Worm (Caenorhabditis elegans) whole organism, young adult: Measurements from ENCODE around the gene T25B9.12.

Experiments
- B0035.1 ChIP-seq: sonication (generic microtip); optimal IDR thresholded peaks from 2 replicates; lab custom pipeline; 2016; ENCODE audit warnings: missing genetic modification characterization, mild to moderate bottlenecking, missing compliant biosample characterization, missing genotype, missing genetic modification reagents
- B0336.3 ChIP-seq: fragments of 200-800 bp; sonication (Bioruptor generic); IDR thresholded peaks from 2 replicates; pipeline ENCODE4 v1.3.6; 2022; ENCODE audit warnings: missing genetic modification characterization, missing compliant biosample characterization
- F10E7.11 ChIP-seq: sonication (generic microtip); optimal IDR thresholded peaks from 2 replicates; lab custom pipeline; 2017; ENCODE audit warnings: mild to moderate bottlenecking, missing genetic modification characterization, moderate library complexity, missing compliant biosample characterization
- F23B12.7 ChIP-seq: sonication (generic microtip); optimal IDR thresholded peaks from 2 replicates; lab custom pipeline; 2017; ENCODE audit warnings: missing genetic modification characterization, mild to moderate bottlenecking, missing compliant biosample characterization, antibody characterized with exemption, moderate library complexity; ENCODE audit not compliant: insufficient read depth
- F49E8.2 ChIP-seq: sonication (generic microtip); optimal IDR thresholded peaks from 3 replicates; lab custom pipeline; 2017; ENCODE audit warnings: missing genetic modification characterization, mild to moderate bottlenecking, missing compliant biosample characterization, antibody characterized with exemption, moderate library complexity; ENCODE audit not compliant: insufficient read depth
- F52B5.7 ChIP-seq: sonication (generic microtip); optimal IDR thresholded peaks from 2 replicates; lab custom pipeline; 2016; ENCODE audit warnings: mild to moderate bottlenecking, missing genetic modification characterization, missing compliant biosample characterization
- F55B11.4 ChIP-seq: sonication (generic microtip); optimal IDR thresholded peaks from 2 replicates; lab custom pipeline; 2016; ENCODE audit warnings: missing compliant biosample characterization, missing genetic modification characterization, borderline replicate concordance; ENCODE audit not compliant: insufficient read depth
- F57A8.1 ChIP-seq: fragments of 200-800 bp; sonication (Bioruptor generic); optimal IDR thresholded peaks from 2 replicates; lab custom pipeline; 2018; ENCODE audit warnings: mild to moderate bottlenecking, missing genetic modification characterization, moderate library complexity, missing compliant biosample characterization
- F57C9.4 ChIP-seq: sonication (generic microtip); optimal IDR thresholded peaks from 2 replicates; lab custom pipeline; 2017; ENCODE audit warnings: mild to moderate bottlenecking, missing genetic modification characterization, missing compliant biosample characterization
- Y56A3A.18 ChIP-seq: fragments of 200-800 bp; sonication (Bioruptor generic); IDR thresholded peaks from 2 replicates; pipeline ENCODE4 v1.3.6; 2022; ENCODE audit warnings: missing genetic modification reagents, missing genetic modification characterization, missing compliant biosample characterization
- Y95B8A.8 ChIP-seq: fragments of 200-800 bp; sonication (Bioruptor generic); IDR thresholded peaks from 2 replicates; pipeline ENCODE4 v1.3.6; 2022; ENCODE audit warnings: missing genetic modification reagents, missing genetic modification characterization, missing compliant biosample characterization
- aptf-3 ChIP-seq: fragments of 200-800 bp; sonication (Bioruptor generic); IDR thresholded peaks from 2 replicates; pipeline ENCODE4 v1.3.6; 2022; ENCODE audit warnings: missing genetic modification characterization, missing compliant biosample characterization
- atf-7 ChIP-seq: sonication (generic microtip); optimal IDR thresholded peaks from 2 replicates; lab custom pipeline; 2017; ENCODE audit warnings: mild to moderate bottlenecking, missing genetic modification characterization, missing compliant biosample characterization
- bed-1 ChIP-seq: fragments of 200-800 bp; sonication (Bioruptor generic); IDR thresholded peaks from 2 replicates; pipeline ENCODE4 v1.3.6; 2022; ENCODE audit warnings: missing genetic modification reagents, missing genetic modification characterization, missing compliant biosample characterization
- bed-2 ChIP-seq: fragments of 200-800 bp; sonication (Bioruptor generic); IDR thresholded peaks from 2 replicates; pipeline ENCODE4 v1.3.6; 2022; ENCODE audit warnings: missing genetic modification reagents, missing genetic modification characterization, missing compliant biosample characterization
- ceh-100 ChIP-seq: fragments of 200-800 bp; sonication (Bioruptor generic); IDR thresholded peaks from 2 replicates; pipeline ENCODE4 v1.3.6; 2022; ENCODE audit warnings: missing genetic modification reagents, missing genetic modification characterization, missing compliant biosample characterization
- ceh-27 ChIP-seq: fragments of 200-800 bp; sonication (Bioruptor generic); optimal IDR thresholded peaks from 2 replicates; lab custom pipeline; 2018; ENCODE audit warnings: mild to moderate bottlenecking, missing genetic modification characterization, moderate library complexity, missing compliant biosample characterization
- ceh-79 ChIP-seq: sonication (generic microtip); optimal IDR thresholded peaks from 2 replicates; lab custom pipeline; 2017; ENCODE audit warnings: mild to moderate bottlenecking, missing genetic modification characterization, missing compliant biosample characterization
- die-1 ChIP-seq: sonication (generic microtip); optimal IDR thresholded peaks from 2 replicates; lab custom pipeline; 2016; ENCODE audit warnings: missing genotype, mild to moderate bottlenecking, missing genetic modification characterization, missing compliant biosample characterization
- dpff-1 ChIP-seq: sonication (generic microtip); optimal IDR thresholded peaks from 2 replicates; lab custom pipeline; 2017; ENCODE audit warnings: mild to moderate bottlenecking, missing genetic modification characterization, missing compliant biosample characterization
- dpl-1 ChIP-seq: fragments of 150-350 bp; optimal IDR thresholded peaks from 2 replicates; lab custom pipeline; 2014; ENCODE audit warnings: missing biosample characterization, missing genetic modification reagents, missing genetic modification characterization
- egl-18 ChIP-seq: fragments of 200-800 bp; sonication (Bioruptor generic); IDR thresholded peaks from 2 replicates; pipeline ENCODE4 v1.3.6; 2022; ENCODE audit warnings: missing genetic modification reagents, missing genetic modification characterization, missing compliant biosample characterization
- egl-44 ChIP-seq: fragments of 200-800 bp; sonication (Bioruptor generic); IDR thresholded peaks from 2 replicates; pipeline ENCODE4 v1.3.6; 2022; ENCODE audit warnings: missing genetic modification reagents, missing genetic modification characterization, missing compliant biosample characterization
- egrh-3 ChIP-seq: fragments of 200-800 bp; sonication (Bioruptor generic); IDR thresholded peaks from 2 replicates; pipeline ENCODE4 v1.3.6; 2022; ENCODE audit warnings: missing genetic modification reagents, missing genetic modification characterization, missing compliant biosample characterization
- fkh-3 ChIP-seq: sonication (generic microtip); optimal IDR thresholded peaks from 2 replicates; lab custom pipeline; 2016; ENCODE audit warnings: mild to moderate bottlenecking, missing genetic modification characterization, missing compliant biosample characterization
- hlh-26 ChIP-seq: fragments of 200-800 bp; sonication (Bioruptor generic); conservative IDR thresholded peaks from 2 replicates; pipeline ENCODE4 v1.3.6; 2022; ENCODE audit warnings: missing genetic modification reagents, missing genetic modification characterization, missing compliant biosample characterization
- hrde-1 ChIP-seq: sonication (generic microtip); optimal IDR thresholded peaks from 2 replicates; lab custom pipeline; 2016; ENCODE audit warnings: missing genetic modification characterization, mild to moderate bottlenecking, missing compliant biosample characterization, moderate library complexity, missing genotype, missing genetic modification reagents, borderline replicate concordance
- let-607 ChIP-seq, 2 experiments: fragments of 200-800 bp in 1 of 2; sonication (Bioruptor generic) in 1 of 2; sonication (generic microtip) in 1 of 2; optimal IDR thresholded peaks; 2 replicates each; lab custom pipeline; 2016 to 2018; ENCODE audit warnings: mild to moderate bottlenecking in 2 of 2, missing compliant biosample characterization in 2 of 2, missing genetic modification characterization in 2 of 2, moderate library complexity in 2 of 2, missing genotype in 1 of 2
- lin-40 ChIP-seq: sonication (generic microtip); optimal IDR thresholded peaks from 2 replicates; lab custom pipeline; 2016; ENCODE audit warnings: missing genetic modification characterization, mild to moderate bottlenecking, missing compliant biosample characterization, missing genotype, missing genetic modification reagents
- lin-54 ChIP-seq: fragments of 200-800 bp; sonication (Bioruptor generic); optimal IDR thresholded peaks from 2 replicates; lab custom pipeline; 2018; ENCODE audit warnings: mild to moderate bottlenecking, missing genetic modification characterization, missing compliant biosample characterization
- lir-1 ChIP-seq: fragments of 200-800 bp; sonication (Bioruptor generic); conservative IDR thresholded peaks from 2 replicates; pipeline ENCODE4 v1.3.6; 2022; ENCODE audit warnings: missing genetic modification reagents, missing genetic modification characterization, missing compliant biosample characterization
- lsl-1 ChIP-seq: fragments of 200-800 bp; sonication (Bioruptor generic); optimal IDR thresholded peaks from 2 replicates; lab custom pipeline; 2018; ENCODE audit warnings: mild to moderate bottlenecking, missing genetic modification characterization, moderate library complexity, missing compliant biosample characterization
- madf-6 ChIP-seq: fragments of 200-800 bp; sonication (Bioruptor generic); IDR thresholded peaks from 2 replicates; pipeline ENCODE4 v1.3.6; 2022; ENCODE audit warnings: missing genetic modification reagents, missing genetic modification characterization, missing compliant biosample characterization
- mcd-1 ChIP-seq: fragments of 200-800 bp; sonication (Bioruptor generic); IDR thresholded peaks from 2 replicates; pipeline ENCODE4 v1.3.6; 2022; ENCODE audit warnings: missing genetic modification reagents, missing genetic modification characterization, missing compliant biosample characterization
- mel-28 ChIP-seq: sonication (generic microtip); optimal IDR thresholded peaks from 2 replicates; lab custom pipeline; 2016; ENCODE audit warnings: borderline replicate concordance, mild to moderate bottlenecking, missing genetic modification characterization, missing compliant biosample characterization
- mes-4 ChIP-seq: sonication (generic microtip); optimal IDR thresholded peaks from 2 replicates; lab custom pipeline; 2016; ENCODE audit warnings: missing genotype, missing genetic modification characterization, missing compliant biosample characterization
- nhr-120 ChIP-seq: fragments of 200-800 bp; sonication (Bioruptor generic); IDR thresholded peaks from 2 replicates; pipeline ENCODE4 v1.3.6; 2022; ENCODE audit warnings: missing genetic modification characterization, missing compliant biosample characterization
- pha-4 ChIP-seq: fragments of 150-350 bp; sonication (generic microtip); optimal IDR thresholded peaks from 2 replicates; lab custom pipeline; 2014; ENCODE audit warnings: missing biosample characterization, missing genetic modification reagents, missing genetic modification characterization
- tbp1 ChIP-seq: fragments of 200-800 bp; sonication (Bioruptor generic); optimal IDR thresholded peaks from 2 replicates; lab custom pipeline; 2018; ENCODE audit warnings: mild to moderate bottlenecking, missing genetic modification characterization, missing compliant biosample characterization
- tlf-1 ChIP-seq: fragments of 200-800 bp; sonication (Bioruptor generic); optimal IDR thresholded peaks from 2 replicates; lab custom pipeline; 2018; ENCODE audit warnings: mild to moderate bottlenecking, missing genetic modification characterization, missing compliant biosample characterization
- ztf-26 ChIP-seq: sonication (generic microtip); optimal IDR thresholded peaks from 2 replicates; lab custom pipeline; 2017; ENCODE audit warnings: missing genetic modification characterization, missing compliant biosample characterization
- ztf-28 ChIP-seq: fragments of 200-800 bp; sonication (Bioruptor generic); IDR thresholded peaks from 2 replicates; pipeline ENCODE4 v1.3.6; 2022; ENCODE audit warnings: missing genetic modification reagents, missing genetic modification characterization, missing compliant biosample characterization

T25B9.12 gene

ce11 chrIV:10781346-10781745 is 16.2 kb downstream of the T25B9.12 start:
- TF ChIP-seq dpff-1 (tag; lab: Kevin White, UChicago): no peak
- no peak for TF ChIP-seq ztf-28 (GFP tag; lab: Robert Waterston, UW)
- no peak for TF ChIP-seq Y56A3A.18
- TF ChIP-seq ceh-100 (GFP tag; lab: Robert Waterston, UW): no peak
- no peak for TF ChIP-seq tbp1
- TF ChIP-seq egl-18: no peak
- TF ChIP-seq bed-1 (GFP tag; lab: Robert Waterston, UW): no peak
- TF ChIP-seq hrde-1 (tag; lab: Kevin White, UChicago): no peak
- no peak for TF ChIP-seq F10E7.11 (tag; lab: Kevin White, UChicago)
- TF ChIP-seq fkh-3 (tag; lab: Kevin White, UChicago): no peak
- TF ChIP-seq lsl-1 (GFP tag; lab: Kevin White, UChicago): no peak

- TF ChIP-seq lir-1 (GFP tag; lab: Robert Waterston, UW) (no peak), mcd-1 (GFP tag; lab: Robert Waterston, UW) (no peak), Y95B8A.8 (GFP tag; lab: Robert Waterston, UW) (no peak), lin-40 (tag; lab: Kevin White, UChicago) (peak; percentile 32), hrde-1 (tag; lab: Kevin White, UChicago) (no peak), egl-18 (no peak), hlh-26 (GFP tag; lab: Robert Waterston, UW) (no peak), F52B5.7 (no peak), ceh-79 (no peak), ztf-26 (tag; lab: Kevin White, UChicago) (peak; percentile 57), nhr-120 (GFP tag; lab: Robert Waterston, UW) (no peak)
- TF ChIP-seq, all 124 proteins: peak for 2
Observed at ce11 chrIV:10782014-10782413, 16.9 kb downstream of the T25B9.12 start.

- TF ChIP-seq dpl-1 (GFP tag; lab: Kevin White, UChicago) (no peak), madf-6 (no peak), F23B12.7 (tag; lab: Kevin White, UChicago) (no peak), ceh-27 (GFP tag; lab: Kevin White, UChicago) (no peak), F55B11.4 (no peak)
Observed at ce11 chrIV:10784085-10784484, 18.9 kb downstream of the T25B9.12 start.

ce11 chrIV:10786731-10787130 is 21.6 kb downstream of the T25B9.12 start, which contains the start of gene srd-7:
TSS of gene srd-7 (minus strand) at chrIV:10786831.
- no peak for TF ChIP-seq tlf-1 (GFP tag; lab: Kevin White, UChicago)
- no peak for TF ChIP-seq bed-2 (GFP tag; lab: Robert Waterston, UW)
- no peak for TF ChIP-seq egl-44 (GFP tag; lab: Robert Waterston, UW)
- no peak for TF ChIP-seq F57A8.1 (GFP tag; lab: Kevin White, UChicago)
- no peak for TF ChIP-seq F57C9.4 (tag; lab: Kevin White, UChicago)
- TF ChIP-seq mel-28 (tag; lab: Kevin White, UChicago): no peak
- no peak for TF ChIP-seq tbp1
- no peak for TF ChIP-seq F49E8.2 (tag; lab: Kevin White, UChicago)
- no peak for TF ChIP-seq fkh-3 (tag; lab: Kevin White, UChicago)

ce11 chrIV:10790353-10790752 is 25.2 kb downstream of the T25B9.12 start, which contains the start of gene pept-2:
TSS of gene pept-2 (plus strand) at chrIV:10790653.
- TF ChIP-seq mes-4 (tag; lab: Kevin White, UChicago) (no peak), madf-6 (no peak), B0336.3 (no peak), lin-54 (GFP tag; lab: Kevin White, UChicago) (no peak), lsl-1 (GFP tag; lab: Kevin White, UChicago) (no peak), pha-4 (tag; lab: Kevin White, UChicago) (no peak), atf-7 (tag; lab: Kevin White, UChicago) (no peak), B0035.1 (tag; lab: Kevin White, UChicago) (no peak), die-1 (tag; lab: Kevin White, UChicago) (no peak), let-607 (tag; optimal IDR thresholded peaks at IDR 0.05; lab: Kevin White, UChicago) (no peak), egrh-3 (GFP tag; lab: Robert Waterston, UW) (no peak), aptf-3 (GFP tag; lab: Robert Waterston, UW) (no peak)
- TF ChIP-seq, all 124 proteins: peak for 0
